Worm (Caenorhabditis elegans) whole organism, L4 larva: Measurements from ENCODE around the gene C06H5.12.

Experiments used
- aha-1 ChIP-seq: fragments of 150-350 bp; peaks from one replicate; lab custom pipeline; 2014; ENCODE audit warnings: missing biosample characterization, missing genetic modification characterization
- cey-2 ChIP-seq: sonication (generic microtip); optimal IDR thresholded peaks from 3 replicates; lab custom pipeline; 2017; ENCODE audit warnings: missing genetic modification characterization, mild to moderate bottlenecking, missing compliant biosample characterization, antibody characterized with exemption, borderline replicate concordance; ENCODE audit not compliant: insufficient read depth
- hlh-11 ChIP-seq: fragments of 200-800 bp; sonication (Bioruptor generic); optimal IDR thresholded peaks from 2 replicates; lab custom pipeline; 2018; ENCODE audit warnings: mild to moderate bottlenecking, missing genetic modification characterization, missing compliant biosample characterization
- nhr-11 ChIP-seq: fragments of 150-350 bp; optimal IDR thresholded peaks from 2 replicates; lab custom pipeline; 2014; ENCODE audit warnings: missing biosample characterization, missing genetic modification characterization
- set-16 ChIP-seq: fragments of 200-800 bp; sonication (Bioruptor generic); IDR thresholded peaks from 2 replicates; pipeline ENCODE4 v1.3.6; 2022; ENCODE audit warnings: missing genetic modification reagents, missing genetic modification characterization, missing compliant biosample characterization
- unc-62 ChIP-seq, 3 experiments: fragments of 150-350 bp in 1 of 3; sonication (generic microtip); optimal IDR thresholded peaks in 2 of 3; peaks in 1 of 3; 1 replicate in 1 of 3; 2 replicates in 2 of 3; lab custom pipeline; 2014 to 2017; ENCODE audit warnings: missing biosample characterization in 3 of 3, missing genetic modification characterization in 3 of 3, missing genetic modification reagents in 3 of 3, missing genotype in 1 of 3

C06H5.12 gene

DNA sequence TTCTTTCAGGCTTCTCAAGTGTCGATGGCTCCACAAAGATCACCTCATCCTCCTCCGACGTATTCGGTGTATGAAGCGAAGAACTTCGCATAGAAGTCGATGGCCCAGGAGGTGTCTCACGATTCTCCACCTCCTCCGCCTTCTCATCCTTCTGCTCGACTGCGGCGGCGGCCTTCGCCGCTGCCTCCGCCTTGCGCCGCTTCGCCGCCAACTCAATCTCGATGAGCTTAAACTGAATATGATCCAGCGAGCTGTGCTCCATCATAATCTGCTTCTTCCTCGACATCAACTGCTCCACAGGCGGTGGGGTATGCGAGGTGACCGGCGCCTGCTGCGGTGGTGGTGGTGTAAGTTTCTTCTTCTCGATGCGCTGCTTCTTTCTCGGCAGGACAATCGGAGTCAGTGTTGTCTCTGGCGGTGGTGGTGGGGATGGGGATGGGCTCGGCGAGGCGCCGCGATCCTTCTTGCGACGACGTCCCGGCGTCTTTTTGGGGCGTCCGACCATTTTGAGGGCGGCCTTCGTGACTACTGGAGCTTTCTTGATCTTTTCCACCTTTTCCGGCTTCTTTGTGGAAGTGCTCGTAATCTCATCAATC, 49.4 kb downstream of the C06H5.12 start:
- peak; percentile 91 for TF ChIP-seq set-16
- TF ChIP-seq aha-1 (tag; lab: Kevin White, UChicago): peak; percentile 17
- TF ChIP-seq hlh-11 (tag; lab: Kevin White, UChicago): no peak
- TF ChIP-seq unc-62 (GFP tag; optimal IDR thresholded peaks at IDR 0.05 in 1 of 2; lab: Kevin White, UChicago): no peak
- TF ChIP-seq unc-62 (tag; optimal IDR thresholded peaks at IDR 0.05; lab: Kevin White, UChicago): no peak
- TF ChIP-seq cey-2 (tag; lab: Kevin White, UChicago): no peak
- no peak for TF ChIP-seq nhr-11
